Worm (Caenorhabditis elegans) whole organism, L4 larva: ENCODE results near the gene dmsr-6.

Experiments used
- F10B5.3 ChIP-seq: sonication (generic microtip); optimal IDR thresholded peaks from 2 replicates; lab custom pipeline; 2016; ENCODE audit warnings: mild to moderate bottlenecking, missing genetic modification characterization, missing compliant biosample characterization
- F37D6.2 ChIP-seq: sonication (generic microtip); optimal IDR thresholded peaks from 2 replicates; lab custom pipeline; 2016; ENCODE audit warnings: mild to moderate bottlenecking, missing genetic modification characterization, missing compliant biosample characterization
- F49E8.2 ChIP-seq: sonication (generic microtip); optimal IDR thresholded peaks from 2 replicates; lab custom pipeline; 2016; ENCODE audit warnings: missing compliant biosample characterization, mild to moderate bottlenecking, missing genetic modification characterization, borderline replicate concordance
- T26A8.4 ChIP-seq: fragments of 200-800 bp; sonication (Bioruptor generic); IDR thresholded peaks from 2 replicates; pipeline ENCODE4 v1.3.6; 2022; ENCODE audit warnings: missing genetic modification characterization, missing compliant biosample characterization
- Y5F2A.4 ChIP-seq: fragments of 200-800 bp; sonication (Bioruptor generic); optimal IDR thresholded peaks from 2 replicates; lab custom pipeline; 2018; ENCODE audit warnings: mild to moderate bottlenecking, missing genetic modification characterization, missing compliant biosample characterization
- Y75B8A.6 ChIP-seq: fragments of 200-800 bp; sonication (Bioruptor generic); IDR thresholded peaks from 2 replicates; pipeline ENCODE4 v1.3.6; 2022; ENCODE audit warnings: missing genetic modification reagents, missing genetic modification characterization, missing compliant biosample characterization
- ZK337.2 ChIP-seq: fragments of 200-800 bp; sonication (Bioruptor generic); IDR thresholded peaks from 2 replicates; pipeline ENCODE4 v1.3.6; 2022; ENCODE audit warnings: missing genetic modification reagents, missing genetic modification characterization, missing compliant biosample characterization
- aly-2 ChIP-seq: sonication (generic microtip); optimal IDR thresholded peaks from 2 replicates; lab custom pipeline; 2018; ENCODE audit warnings: missing biosample characterization, missing genetic modification characterization
- ceh-32 ChIP-seq: sonication (generic microtip); optimal IDR thresholded peaks from 2 replicates; lab custom pipeline; 2016; ENCODE audit warnings: mild to moderate bottlenecking, missing genetic modification characterization, missing compliant biosample characterization; ENCODE audit not compliant: poor library complexity
- cey-2 ChIP-seq: sonication (generic microtip); optimal IDR thresholded peaks from 3 replicates; lab custom pipeline; 2017; ENCODE audit warnings: missing genetic modification characterization, mild to moderate bottlenecking, missing compliant biosample characterization, antibody characterized with exemption, borderline replicate concordance; ENCODE audit not compliant: insufficient read depth
- ctbp-1 ChIP-seq: fragments of 200-800 bp; sonication (Bioruptor generic); IDR thresholded peaks from 2 replicates; pipeline ENCODE4 v1.3.6; 2022; ENCODE audit warnings: missing genetic modification reagents, missing genetic modification characterization, missing compliant biosample characterization
- daf-19 ChIP-seq: fragments of 200-800 bp; sonication (Bioruptor generic); conservative IDR thresholded peaks from 2 replicates; pipeline ENCODE4 v1.3.6; 2022; ENCODE audit warnings: missing genetic modification characterization, missing compliant biosample characterization
- dmd-9 ChIP-seq: fragments of 200-800 bp; sonication (Bioruptor generic); IDR thresholded peaks from 2 replicates; pipeline ENCODE4 v1.3.6; 2022; ENCODE audit warnings: missing genetic modification reagents, missing genetic modification characterization, missing compliant biosample characterization
- dpl-1 ChIP-seq: fragments of 150-350 bp; optimal IDR thresholded peaks from 2 replicates; lab custom pipeline; 2014; ENCODE audit warnings: missing biosample characterization, missing genetic modification reagents, missing genetic modification characterization
- fkh-10 ChIP-seq: fragments of 150-350 bp; optimal IDR thresholded peaks from 2 replicates; lab custom pipeline; 2014; ENCODE audit warnings: missing biosample characterization, missing genetic modification reagents, missing genetic modification characterization
- fos-1 ChIP-seq: fragments of 150-350 bp; optimal IDR thresholded peaks from 2 replicates; lab custom pipeline; 2014; ENCODE audit warnings: missing biosample characterization, missing genetic modification characterization
- gei-8 ChIP-seq: fragments of 200-800 bp; sonication (Bioruptor generic); optimal IDR thresholded peaks from 2 replicates; lab custom pipeline; 2018; ENCODE audit warnings: mild to moderate bottlenecking, missing genetic modification characterization, missing compliant biosample characterization
- hif-1 ChIP-seq, 2 experiments: sonication (generic microtip); optimal IDR thresholded peaks; 2 replicates each; lab custom pipeline; 2016 to 2017; ENCODE audit warnings: missing compliant biosample characterization in 2 of 2, missing genetic modification characterization in 2 of 2, missing genetic modification reagents in 2 of 2, missing genotype in 2 of 2, mild to moderate bottlenecking in 1 of 2
- lin-1 ChIP-seq: fragments of 200-800 bp; sonication (Bioruptor generic); IDR thresholded peaks from 2 replicates; pipeline ENCODE4 v1.3.6; 2022; ENCODE audit warnings: missing genetic modification reagents, missing genetic modification characterization, missing compliant biosample characterization
- lin-15B ChIP-seq: fragments of 150-350 bp; sonication (generic microtip); optimal IDR thresholded peaks from 3 replicates; lab custom pipeline; 2014; ENCODE audit warnings: missing biosample characterization, missing genetic modification characterization
- lin-38 ChIP-seq: fragments of 200-800 bp; sonication (Bioruptor generic); IDR thresholded peaks from 2 replicates; pipeline ENCODE4 v1.3.6; 2022; ENCODE audit warnings: missing genetic modification reagents, missing genetic modification characterization, missing compliant biosample characterization
- lsy-2 ChIP-seq, 2 experiments: fragments of 150-350 bp in 1 of 2; sonication (generic microtip) in 1 of 2; optimal IDR thresholded peaks; 2 replicates each; lab custom pipeline; 2014 to 2017; ENCODE audit warnings: missing biosample characterization in 2 of 2, missing genetic modification characterization in 2 of 2
- madf-5 ChIP-seq, 2 experiments: fragments of 200-800 bp; sonication (Bioruptor generic); IDR thresholded peaks; 2 replicates each; pipeline ENCODE4 v1.3.6; 2022; ENCODE audit warnings: missing compliant biosample characterization in 2 of 2, missing genetic modification characterization in 2 of 2
- nhr-11 ChIP-seq: fragments of 150-350 bp; optimal IDR thresholded peaks from 2 replicates; lab custom pipeline; 2014; ENCODE audit warnings: missing biosample characterization, missing genetic modification characterization
- nhr-25 ChIP-seq: sonication (generic microtip); optimal IDR thresholded peaks from 2 replicates; lab custom pipeline; 2017; ENCODE audit warnings: missing genetic modification characterization, mild to moderate bottlenecking, missing compliant biosample characterization, antibody characterized with exemption, moderate library complexity, borderline replicate concordance; ENCODE audit not compliant: insufficient read depth
- nhr-28 ChIP-seq: fragments of 150-350 bp; optimal IDR thresholded peaks from 2 replicates; lab custom pipeline; 2014; ENCODE audit warnings: missing biosample characterization, missing genetic modification characterization
- skn-1 ChIP-seq: fragments of 150-350 bp; optimal IDR thresholded peaks from 2 replicates; lab custom pipeline; 2014; ENCODE audit warnings: missing biosample characterization, missing genetic modification characterization
- snpc-1.2 ChIP-seq: fragments of 200-800 bp; sonication (Bioruptor generic); IDR thresholded peaks from 2 replicates; pipeline ENCODE4 v1.3.6; 2022; ENCODE audit warnings: missing genetic modification reagents, missing genetic modification characterization, missing compliant biosample characterization
- snpc-4 ChIP-seq: fragments of 150-350 bp; optimal IDR thresholded peaks from 2 replicates; lab custom pipeline; 2014; ENCODE audit warnings: missing biosample characterization, missing genetic modification characterization
- unc-130 ChIP-seq: sonication (generic microtip); optimal IDR thresholded peaks from 2 replicates; lab custom pipeline; 2016; ENCODE audit warnings: missing genetic modification reagents, missing genetic modification characterization, missing compliant biosample characterization
- unc-62 ChIP-seq, 3 experiments: fragments of 150-350 bp in 1 of 3; sonication (generic microtip); optimal IDR thresholded peaks in 2 of 3; peaks in 1 of 3; 1 replicate in 1 of 3; 2 replicates in 2 of 3; lab custom pipeline; 2014 to 2017; ENCODE audit warnings: missing biosample characterization in 3 of 3, missing genetic modification characterization in 3 of 3, missing genetic modification reagents in 3 of 3, missing genotype in 1 of 3
- zfp-2 ChIP-seq: sonication (generic microtip); optimal IDR thresholded peaks from 2 replicates; lab custom pipeline; 2016; ENCODE audit warnings: mild to moderate bottlenecking, missing genetic modification characterization, missing compliant biosample characterization
- zip-2 ChIP-seq: fragments of 150-350 bp; optimal IDR thresholded peaks from 2 replicates; lab custom pipeline; 2014; ENCODE audit warnings: missing biosample characterization, missing genetic modification characterization

Gene dmsr-6

ce11 chrII:14407332-14408270, 47.8 kb upstream of the dmsr-6 start (continued):
- TF ChIP-seq zfp-2 (tag; lab: Kevin White, UChicago) (no peak), T26A8.4 (peak; percentile 95), fos-1 (no peak), nhr-25 (tag; lab: Kevin White, UChicago) (peak; percentile 66), dmd-9 (no peak), aly-2 (tag; lab: Kevin White, UChicago) (no peak), Y5F2A.4 (GFP tag; lab: Kevin White, UChicago) (no peak), snpc-4 (tag; lab: Kevin White, UChicago) (no peak), cey-2 (no peak), unc-62 (GFP tag; optimal IDR thresholded peaks at IDR 0.05 in 1 of 2; lab: Kevin White, UChicago) (no peak), unc-62 (tag; optimal IDR thresholded peaks at IDR 0.05; lab: Kevin White, UChicago) (no peak), hif-1 (tag; optimal IDR thresholded peaks at IDR 0.05; lab: Kevin White, UChicago) (peak in 1 of 2 experiments; percentile 48), nhr-28 (tag; lab: Kevin White, UChicago) (no peak), ctbp-1 (GFP tag; lab: Robert Waterston, UW) (0 out of 2 replicates have a peak, but pooled peaks have one; percentile 62), F37D6.2 (tag; lab: Kevin White, UChicago) (no peak), zip-2 (tag; lab: Kevin White, UChicago) (peak; percentile 38), F10B5.3 (peak; percentile 47), ZK337.2 (GFP tag; lab: Robert Waterston, UW) (no peak)

- 0 out of 2 replicates have a peak, but pooled peaks have one; percentile 3 for TF ChIP-seq lin-1 (GFP tag; lab: Robert Waterston, UW)
- no peak for TF ChIP-seq fkh-10
Observed at ce11 chrII:14408312-14408711, 47.1 kb upstream of the dmsr-6 start, which contains the start of gene F26H11.4. Gene F26H11.4, plus strand, starts transcription at chrII:14408612.

- TF ChIP-seq F49E8.2 (tag; lab: Kevin White, UChicago) = peak; percentile 66
- TF ChIP-seq ceh-32 = no peak
- no peak for TF ChIP-seq snpc-1.2 (GFP tag; lab: Robert Waterston, UW)
- peak; percentile 54 for TF ChIP-seq lin-38 (GFP tag; lab: Robert Waterston, UW)
- TF ChIP-seq lin-15B (tag; lab: Kevin White, UChicago) = no peak
- TF ChIP-seq Y75B8A.6 = no peak
- TF ChIP-seq gei-8 (GFP tag; lab: Kevin White, UChicago) = no peak
- TF ChIP-seq unc-130 (GFP tag; lab: Kevin White, UChicago) = peak; percentile 73
- TF ChIP-seq lsy-2 (tag; optimal IDR thresholded peaks at IDR 0.05; lab: Kevin White, UChicago) = peak in 1 of 2 experiments; percentile 70
- no peak for TF ChIP-seq skn-1 (tag; lab: Kevin White, UChicago)
- TF ChIP-seq madf-5 (GFP tag; IDR thresholded peaks at IDR 0.05; lab: Robert Waterston, UW) = no peak
Observed at ce11 chrII:14410768-14411167, 44.7 kb upstream of the dmsr-6 start, which contains the start of gene dsb-2. Gene dsb-2, plus strand, starts transcription at chrII:14411095.

- TF ChIP-seq dpl-1 (GFP tag; lab: Kevin White, UChicago) (peak; percentile 1), nhr-11 (tag; lab: Kevin White, UChicago) (no peak), daf-19 (0 out of 2 replicates have a peak, but pooled peaks have one; percentile 40), hif-1 (tag; optimal IDR thresholded peaks at IDR 0.05; lab: Kevin White, UChicago) (no peak), snpc-1.2 (GFP tag; lab: Robert Waterston, UW) (no peak), lin-38 (GFP tag; lab: Robert Waterston, UW) (no peak)
Observed at ce11 chrII:14413035-14413525, 42.4 kb upstream of the dmsr-6 start, which contains the start of gene exl-1. Gene exl-1, minus strand, starts transcription at chrII:14413475.
